Worm (Caenorhabditis elegans) whole organism, L1 larva: ENCODE results near the gene pcp-2.
A peak's percentile ranks its signal among the peaks of the same experiment; 100 is the strongest.

Experiments used
- C16A3.4 ChIP-seq: fragments of 150-350 bp; optimal IDR thresholded peaks from 2 replicates; lab custom pipeline; 2014; ENCODE audit warnings: missing biosample characterization, missing genetic modification characterization
- blmp-1 ChIP-seq: fragments of 150-350 bp; optimal IDR thresholded peaks from 2 replicates; lab custom pipeline; 2014; ENCODE audit warnings: missing biosample characterization, missing genetic modification characterization
- ceh-8 ChIP-seq: fragments of 200-800 bp; sonication (Bioruptor generic); optimal IDR thresholded peaks from 2 replicates; lab custom pipeline; 2018; ENCODE audit warnings: mild to moderate bottlenecking, missing genetic modification characterization, moderate library complexity, missing compliant biosample characterization
- elt-2 ChIP-seq: sonication (generic microtip); optimal IDR thresholded peaks from 2 replicates; lab custom pipeline; 2016; ENCODE audit warnings: missing genetic modification characterization, mild to moderate bottlenecking, inconsistent platforms, missing compliant biosample characterization, missing genetic modification reagents
- grh-1 ChIP-seq: fragments of 200-800 bp; sonication (Bioruptor generic); IDR thresholded peaks from 2 replicates; pipeline ENCODE4 v1.3.6; 2022; ENCODE audit warnings: missing genetic modification reagents, missing genetic modification characterization, missing compliant biosample characterization
- jun-1 ChIP-seq: fragments of 150-350 bp; optimal IDR thresholded peaks from 2 replicates; lab custom pipeline; 2014; ENCODE audit warnings: missing biosample characterization, missing genetic modification reagents, missing genetic modification characterization
- nhr-12 ChIP-seq: sonication (generic microtip); optimal IDR thresholded peaks from 2 replicates; lab custom pipeline; 2017; ENCODE audit warnings: missing biosample characterization, missing genetic modification characterization
- nhr-20 ChIP-seq: sonication (generic microtip); optimal IDR thresholded peaks from 2 replicates; lab custom pipeline; 2016; ENCODE audit warnings: mild to moderate bottlenecking, missing genetic modification characterization, missing compliant biosample characterization
- nhr-47 ChIP-seq: sonication (generic microtip); optimal IDR thresholded peaks from 2 replicates; lab custom pipeline; 2016; ENCODE audit warnings: mild to moderate bottlenecking, missing genetic modification characterization, moderate library complexity, missing compliant biosample characterization
- nhr-71 ChIP-seq: sonication (generic microtip); optimal IDR thresholded peaks from 2 replicates; lab custom pipeline; 2016; ENCODE audit warnings: mild to moderate bottlenecking, missing genetic modification characterization, moderate library complexity, missing compliant biosample characterization
- snpc-4 ChIP-seq: fragments of 150-350 bp; optimal IDR thresholded peaks from 2 replicates; lab custom pipeline; 2014; ENCODE audit warnings: missing biosample characterization, missing genetic modification characterization
- unc-86 ChIP-seq: sonication (generic microtip); optimal IDR thresholded peaks from 2 replicates; lab custom pipeline; 2016; ENCODE audit warnings: missing genetic modification characterization, missing compliant biosample characterization
- vab-15 ChIP-seq: sonication (generic microtip); optimal IDR thresholded peaks from 2 replicates; lab custom pipeline; 2017; ENCODE audit warnings: missing genotype, mild to moderate bottlenecking, missing genetic modification characterization, missing compliant biosample characterization

pcp-2 gene

DNA sequence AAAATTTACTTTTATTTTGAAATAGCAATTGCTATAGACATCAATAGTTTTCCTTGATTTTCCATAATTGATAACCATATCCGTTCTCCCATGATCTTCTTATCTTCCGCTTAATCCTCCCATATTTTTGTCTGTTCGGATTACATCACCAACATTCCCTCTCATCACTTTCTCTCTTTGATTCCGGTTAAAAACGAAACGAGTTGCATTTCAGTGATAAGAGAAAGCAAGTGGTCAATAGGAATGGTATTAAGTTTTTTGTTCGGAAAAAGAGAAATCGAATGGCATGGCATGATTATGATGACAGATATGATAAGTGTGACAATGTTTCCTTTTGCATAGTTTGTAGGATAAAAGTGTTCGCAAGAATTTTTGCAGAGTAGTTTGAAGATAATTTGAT is 52.9 kb downstream of the pcp-2 start:
- TF ChIP-seq nhr-12 (tag; lab: Kevin White, UChicago) (no peak), C16A3.4 (tag; lab: Kevin White, UChicago) (no peak), vab-15 (tag; lab: Kevin White, UChicago) (no peak), snpc-4 (tag; lab: Kevin White, UChicago) (no peak), nhr-71 (no peak), blmp-1 (tag; lab: Kevin White, UChicago) (peak; percentile 95), nhr-20 (tag; lab: Kevin White, UChicago) (no peak), nhr-47 (no peak), ceh-8 (no peak), elt-2 (tag; lab: Kevin White, UChicago) (peak; percentile 62), jun-1 (tag; lab: Kevin White, UChicago) (peak; percentile 29), grh-1 (GFP tag; lab: Robert Waterston, UW) (no peak), unc-86 (tag; lab: Kevin White, UChicago) (no peak)
